Fruit fly (Drosophila melanogaster) whole organism, embryonic: ENCODE results near the gene CHES-1-like.

Experiments
- Aef1 ChIP-seq: fragments of 200-800 bp; sonication (Bioruptor generic); IDR thresholded peaks from 3 replicates; pipeline ENCODE4 v1.3.6; 2022; ENCODE audit warnings: missing biosample characterization, missing genetic modification characterization
- Atf6 ChIP-seq: fragments of 200-800 bp; sonication (Bioruptor generic); IDR thresholded peaks from 2 replicates; pipeline ENCODE4 v1.3.6; 2022; ENCODE audit warnings: missing biosample characterization, missing genetic modification characterization
- CG10321 ChIP-seq: fragments of 200-800 bp; sonication (Bioruptor generic); IDR thresholded peaks from 2 replicates; pipeline ENCODE4 v1.3.6; 2022; ENCODE audit warnings: missing biosample characterization, missing genetic modification characterization
- CG11398 ChIP-seq: fragments of 200-800 bp; sonication (Bioruptor generic); optimal IDR thresholded peaks from 2 replicates; lab custom pipeline; 2016; ENCODE audit warnings: missing biosample characterization, missing genetic modification characterization
- CG12155 ChIP-seq: fragments of 200-800 bp; sonication (Bioruptor generic); optimal IDR thresholded peaks from 3 replicates; lab custom pipeline; 2016; ENCODE audit warnings: missing biosample characterization, missing genetic modification characterization
- CG12744 ChIP-seq: fragments of 200-800 bp; sonication (Bioruptor generic); optimal IDR thresholded peaks from 2 replicates; lab custom pipeline; 2016; ENCODE audit warnings: missing biosample characterization, missing genetic modification characterization
- CG17186 ChIP-seq: fragments of 200-800 bp; sonication (Bioruptor generic); optimal IDR thresholded peaks from 3 replicates; lab custom pipeline; 2017; ENCODE audit warnings: missing biosample characterization, missing genetic modification reagents, missing genetic modification characterization
- CG3281 ChIP-seq: fragments of 200-800 bp; sonication (Bioruptor generic); optimal IDR thresholded peaks from 3 replicates; lab custom pipeline; 2017; ENCODE audit warnings: missing biosample characterization, mild to moderate bottlenecking, missing genetic modification characterization
- CG3847 ChIP-seq: fragments of 200-800 bp; sonication (Bioruptor generic); IDR thresholded peaks from 2 replicates; pipeline ENCODE4 v1.3.6; 2022; ENCODE audit warnings: missing biosample characterization, missing genetic modification characterization
- CG42726 ChIP-seq: fragments of 200-800 bp; sonication (Bioruptor generic); IDR thresholded peaks from 2 replicates; pipeline ENCODE4 v1.3.6; 2022; ENCODE audit warnings: missing biosample characterization, missing genetic modification characterization; ENCODE audit not compliant: partially characterized antibody
- CG5953 ChIP-seq: fragments of 200-800 bp; sonication (Bioruptor generic); IDR thresholded peaks from 2 replicates; pipeline ENCODE4 v1.3.6; 2022; ENCODE audit warnings: missing biosample characterization, missing genetic modification characterization
- CG7271 ChIP-seq: fragments of 200-800 bp; sonication (Bioruptor generic); optimal IDR thresholded peaks from 2 replicates; lab custom pipeline; 2018; ENCODE audit warnings: missing biosample characterization, mild to moderate bottlenecking, missing genetic modification characterization, moderate library complexity
- CG8281 ChIP-seq: fragments of 200-800 bp; sonication (Bioruptor generic); optimal IDR thresholded peaks from 2 replicates; lab custom pipeline; 2018; ENCODE audit warnings: missing biosample characterization, mild to moderate bottlenecking, missing genetic modification characterization, moderate library complexity
- CG8765 ChIP-seq: fragments of 200-800 bp; sonication (Bioruptor generic); IDR thresholded peaks from 2 replicates; pipeline ENCODE4 v1.3.6; 2022; ENCODE audit warnings: missing biosample characterization, missing genetic modification characterization
- Camta ChIP-seq: fragments of 200-800 bp; sonication (Bioruptor generic); optimal IDR thresholded peaks from 2 replicates; lab custom pipeline; 2016; ENCODE audit warnings: missing biosample characterization, missing genetic modification characterization
- Dbx ChIP-seq: fragments of 200-800 bp; sonication (Bioruptor generic); IDR thresholded peaks from 3 replicates; pipeline ENCODE4 v1.3.6; 2022; ENCODE audit warnings: missing biosample characterization, missing genetic modification characterization
- Dfd ChIP-seq, 2 experiments: fragments of >200 bp; optimal IDR thresholded peaks; 2 replicates each; lab custom pipeline; 2017; ENCODE audit warnings: missing biosample characterization in 2 of 2, missing genetic modification characterization in 2 of 2
- Dip2 ChIP-seq: fragments of 200-800 bp; sonication (Bioruptor generic); IDR thresholded peaks from 2 replicates; pipeline ENCODE4 v1.3.6; 2022; ENCODE audit warnings: missing biosample characterization, missing genetic modification characterization
- Drgx ChIP-seq: fragments of 200-800 bp; sonication (Bioruptor generic); IDR thresholded peaks from 2 replicates; pipeline ENCODE4 v1.3.6; 2022; ENCODE audit warnings: missing biosample characterization, missing genetic modification characterization
- Ets97D ChIP-seq: fragments of 200-800 bp; sonication (Bioruptor generic); optimal IDR thresholded peaks from 3 replicates; lab custom pipeline; 2016; ENCODE audit warnings: missing biosample characterization, missing genetic modification characterization
- Fer2 ChIP-seq: fragments of 200-800 bp; sonication (Bioruptor generic); optimal IDR thresholded peaks from 2 replicates; lab custom pipeline; 2018; ENCODE audit warnings: missing biosample characterization, mild to moderate bottlenecking, missing genetic modification characterization, moderate library complexity
- GATAe ChIP-seq: fragments of 200-800 bp; sonication (Bioruptor generic); conservative IDR thresholded peaks from 2 replicates; pipeline ENCODE4 v1.3.6; 2022; ENCODE audit warnings: missing biosample characterization, missing genetic modification characterization
- HLH54F ChIP-seq: fragments of 200-800 bp; sonication (Bioruptor generic); optimal IDR thresholded peaks from 3 replicates; lab custom pipeline; 2016; ENCODE audit warnings: missing biosample characterization, missing genetic modification characterization
- Hand ChIP-seq: fragments of 200-800 bp; sonication (Bioruptor generic); optimal IDR thresholded peaks from 2 replicates; lab custom pipeline; 2017; ENCODE audit warnings: mild to moderate bottlenecking, missing biosample characterization, missing genetic modification reagents, missing genetic modification characterization
- Hey ChIP-seq: fragments of 200-800 bp; sonication (Bioruptor generic); optimal IDR thresholded peaks from 3 replicates; lab custom pipeline; 2018; ENCODE audit warnings: missing biosample characterization, mild to moderate bottlenecking, missing genetic modification characterization
- Max ChIP-seq: fragments of 200-800 bp; sonication (Bioruptor generic); optimal IDR thresholded peaks from 2 replicates; lab custom pipeline; 2016; ENCODE audit warnings: missing biosample characterization, mild to moderate bottlenecking, missing genetic modification characterization
- NFAT ChIP-seq: fragments of 200-800 bp; sonication (Bioruptor generic); IDR thresholded peaks from 2 replicates; pipeline ENCODE4 v1.3.6; 2022; ENCODE audit warnings: missing biosample characterization, missing genetic modification characterization
- Pdp1 ChIP-seq, 2 experiments: fragments of 200-800 bp; sonication (Bioruptor generic); optimal IDR thresholded peaks; 3 replicates each; lab custom pipeline; 2016; ENCODE audit warnings: missing biosample characterization in 2 of 2, missing genetic modification characterization in 2 of 2, mild to moderate bottlenecking in 1 of 2, moderate library complexity in 1 of 2
- Side ChIP-seq: fragments of 200-800 bp; sonication (Bioruptor generic); optimal IDR thresholded peaks from 2 replicates; lab custom pipeline; 2016; ENCODE audit warnings: missing biosample characterization, missing genetic modification characterization
- Sry-δ ChIP-seq: fragments of 200-800 bp; sonication (Bioruptor generic); optimal IDR thresholded peaks from 2 replicates; lab custom pipeline; 2016; ENCODE audit warnings: missing biosample characterization, missing genetic modification characterization
- TFAM ChIP-seq: fragments of 200-800 bp; sonication (Bioruptor generic); optimal IDR thresholded peaks from 2 replicates; lab custom pipeline; 2017; ENCODE audit warnings: missing biosample characterization, missing genetic modification characterization, inconsistent platforms
- Xbp1 ChIP-seq: fragments of 200-800 bp; sonication (Bioruptor generic); optimal IDR thresholded peaks from 3 replicates; lab custom pipeline; 2016; ENCODE audit warnings: missing biosample characterization, mild to moderate bottlenecking, missing genetic modification characterization
- ac ChIP-seq: fragments of 200-800 bp; sonication (Bioruptor generic); optimal IDR thresholded peaks from 3 replicates; lab custom pipeline; 2017; ENCODE audit warnings: missing biosample characterization, mild to moderate bottlenecking, missing genetic modification characterization
- eve ChIP-seq, 2 experiments: fragments of >200 bp; optimal IDR thresholded peaks; 2 replicates each; lab custom pipeline; 2017; ENCODE audit warnings: missing biosample characterization in 2 of 2, missing genetic modification characterization in 2 of 2
- fd3F ChIP-seq: fragments of 200-800 bp; sonication (Bioruptor generic); optimal IDR thresholded peaks from 2 replicates; lab custom pipeline; 2018; ENCODE audit warnings: missing biosample characterization, mild to moderate bottlenecking, missing genetic modification characterization, moderate library complexity
- fd64A ChIP-seq: fragments of 200-800 bp; sonication (Bioruptor generic); optimal IDR thresholded peaks from 3 replicates; lab custom pipeline; 2018; ENCODE audit warnings: missing biosample characterization, mild to moderate bottlenecking, missing genetic modification characterization
- ham ChIP-seq: fragments of 200-800 bp; sonication (Bioruptor generic); IDR thresholded peaks from 2 replicates; pipeline ENCODE4 v1.3.6; 2022; ENCODE audit warnings: missing biosample characterization, missing genetic modification characterization
- her ChIP-seq: fragments of 200-800 bp; sonication (Bioruptor generic); optimal IDR thresholded peaks from 2 replicates; lab custom pipeline; 2016; ENCODE audit warnings: missing biosample characterization, missing genetic modification characterization
- inv ChIP-seq: fragments of 200-800 bp; sonication (Bioruptor generic); IDR thresholded peaks from 2 replicates; pipeline ENCODE4 v1.3.6; 2022; ENCODE audit warnings: missing biosample characterization, missing genetic modification characterization; ENCODE audit not compliant: partially characterized antibody
- nau ChIP-seq: fragments of 200-800 bp; sonication (Bioruptor generic); optimal IDR thresholded peaks from 3 replicates; lab custom pipeline; 2017; ENCODE audit warnings: missing biosample characterization, mild to moderate bottlenecking, missing genetic modification characterization, missing genetic modification reagents
- nerfin-1 ChIP-seq: fragments of 200-800 bp; sonication (Bioruptor generic); optimal IDR thresholded peaks from 3 replicates; lab custom pipeline; 2019; ENCODE audit warnings: missing biosample characterization, mild to moderate bottlenecking, missing genetic modification characterization, moderate library complexity
- pzg ChIP-seq: fragments of 200-800 bp; sonication (Bioruptor generic); optimal IDR thresholded peaks from 3 replicates; lab custom pipeline; 2018; ENCODE audit warnings: missing biosample characterization, mild to moderate bottlenecking, missing genetic modification characterization, moderate library complexity
- ranshi ChIP-seq: fragments of 200-800 bp; sonication (Bioruptor generic); IDR thresholded peaks from 2 replicates; pipeline ENCODE4 v1.3.6; 2022; ENCODE audit warnings: missing biosample characterization, missing genetic modification characterization
- shn ChIP-seq: fragments of 200-800 bp; sonication (Bioruptor generic); optimal IDR thresholded peaks from 3 replicates; lab custom pipeline; 2016; ENCODE audit warnings: missing biosample characterization, missing genetic modification characterization
- sr ChIP-seq: fragments of 200-800 bp; sonication (Bioruptor generic); IDR thresholded peaks from 3 replicates; pipeline ENCODE4 v1.3.6; 2022; ENCODE audit warnings: missing biosample characterization, missing genetic modification characterization
- tup ChIP-seq: fragments of 200-800 bp; sonication (Bioruptor generic); optimal IDR thresholded peaks from 2 replicates; lab custom pipeline; 2016; ENCODE audit warnings: missing biosample characterization, mild to moderate bottlenecking, missing genetic modification characterization, moderate library complexity
- vnd ChIP-seq: fragments of 200-800 bp; sonication (Bioruptor generic); IDR thresholded peaks from 3 replicates; pipeline ENCODE4 v1.3.6; 2022; ENCODE audit warnings: missing biosample characterization, missing genetic modification characterization; ENCODE audit not compliant: partially characterized antibody
- wek ChIP-seq: fragments of 200-800 bp; sonication (Bioruptor generic); optimal IDR thresholded peaks from 3 replicates; lab custom pipeline; 2018; ENCODE audit warnings: missing biosample characterization, mild to moderate bottlenecking, missing genetic modification characterization, moderate library complexity
- wor ChIP-seq: fragments of 200-800 bp; sonication (Bioruptor generic); IDR thresholded peaks from 2 replicates; pipeline ENCODE4 v1.3.6; 2022; ENCODE audit warnings: missing biosample characterization, missing genetic modification characterization

The CHES-1-like gene

dm6 chrX:7701282-7702078, 7.7 kb downstream of the CHES-1-like start (continued):
- TF ChIP-seq Side (GFP tag; lab: Kevin White, UChicago) (peak; percentile 21), shn (GFP tag; lab: Kevin White, UChicago) (peak; percentile 51), CG17186 (GFP tag; lab: Kevin White, UChicago) (no peak), Dfd (GFP tag; optimal IDR thresholded peaks at IDR 0.05; lab: Kevin White, UChicago) (no peak), ac (GFP tag; lab: Kevin White, UChicago) (no peak), CG5953 (no peak; the same call in 1 of the 2 replicates), Fer2 (tag; lab: Kevin White, UChicago) (peak; percentile 67), Hand (GFP tag; lab: Kevin White, UChicago) (peak; percentile 69), HLH54F (GFP tag; lab: Kevin White, UChicago) (peak; percentile 45), nau (GFP tag; lab: Kevin White, UChicago) (peak; percentile 62), sr (GFP tag; lab: Robert Waterston, UW) (no peak), Dip2 (GFP tag; lab: Robert Waterston, UW) (no peak), GATAe (GFP tag; lab: Robert Waterston, UW) (0 out of 2 replicates have a peak, but pooled peaks have one; percentile 40), pzg (GFP tag; lab: Kevin White, UChicago) (no peak), Max (GFP tag; lab: Kevin White, UChicago) (peak; percentile 66), Sry-δ (GFP tag; lab: Kevin White, UChicago) (no peak), Xbp1 (GFP tag; lab: Kevin White, UChicago) (peak; percentile 70), wor (GFP tag; lab: Robert Waterston, UW) (peak; percentile 29; the same call in 1 of the 2 replicates), Ets97D (GFP tag; lab: Kevin White, UChicago) (no peak), CG8281 (tag; lab: Kevin White, UChicago) (no peak), Drgx (GFP tag; lab: Robert Waterston, UW) (peak; percentile 28), inv (GFP tag; lab: Robert Waterston, UW) (no peak), CG12155 (peak; percentile 47), ranshi (GFP tag; lab: Robert Waterston, UW) (0 out of 2 replicates have a peak, but pooled peaks have one; percentile 21), tup (GFP tag; lab: Kevin White, UChicago) (peak; percentile 39), ham (GFP tag; lab: Robert Waterston, UW) (peak; percentile 64; the same call in 1 of the 2 replicates), Pdp1 (GFP tag; optimal IDR thresholded peaks at IDR 0.05; lab: Kevin White, UChicago) (peak; percentile 28 to 89), CG42726 (no peak), CG12744 (GFP tag; lab: Kevin White, UChicago) (no peak), her (GFP tag; lab: Kevin White, UChicago) (peak; percentile 19), Aef1 (peak; percentile 37), CG11398 (GFP tag; lab: Kevin White, UChicago) (peak; percentile 47), Camta (no peak), CG3281 (GFP tag; lab: Kevin White, UChicago) (peak; percentile 88), wek (GFP tag; lab: Kevin White, UChicago) (no peak), fd64A (GFP tag; lab: Kevin White, UChicago) (no peak), vnd (GFP tag; lab: Robert Waterston, UW) (no peak), CG7271 (tag; lab: Kevin White, UChicago) (no peak), fd3F (peak; percentile 74), CG10321 (GFP tag; lab: Robert Waterston, UW) (0 out of 2 replicates have a peak, but pooled peaks have one; percentile 27), CG8765 (GFP tag; lab: Robert Waterston, UW) (no peak; the same call in 1 of the 2 replicates), nerfin-1 (peak; percentile 63), eve (GFP tag; optimal IDR thresholded peaks at IDR 0.05; lab: Kevin White, UChicago) (peak in 1 of 2 experiments; percentile 65), CG3847 (peak; percentile 72), Hey (tag; lab: Kevin White, UChicago) (peak; percentile 4), Atf6 (GFP tag; lab: Robert Waterston, UW) (peak; percentile 78), TFAM (GFP tag; lab: Kevin White, UChicago) (no peak), NFAT (peak; percentile 65), Dbx (GFP tag; lab: Robert Waterston, UW) (peak; percentile 67)
